Worm (Caenorhabditis elegans) whole organism, L4 larva: ENCODE results near the gene Y32G9A.3.

Source experiments
- F49E8.2 ChIP-seq: sonication (generic microtip); optimal IDR thresholded peaks from 2 replicates; lab custom pipeline; 2016; ENCODE audit warnings: missing compliant biosample characterization, mild to moderate bottlenecking, missing genetic modification characterization, borderline replicate concordance
- egl-27 ChIP-seq: sonication (generic microtip); optimal IDR thresholded peaks from 3 replicates; lab custom pipeline; 2017; ENCODE audit warnings: missing biosample characterization, missing genetic modification reagents, missing genetic modification characterization

- TF ChIP-seq egl-27 (tag; lab: Kevin White, UChicago), result no peak
- no peak for TF ChIP-seq F49E8.2 (tag; lab: Kevin White, UChicago)
Measured at ce11 chrV:1911102-1911501, at the start of gene Y32G9A.3.
